Worm (Caenorhabditis elegans): ENCODE data around the gene best-24.

DNA sequence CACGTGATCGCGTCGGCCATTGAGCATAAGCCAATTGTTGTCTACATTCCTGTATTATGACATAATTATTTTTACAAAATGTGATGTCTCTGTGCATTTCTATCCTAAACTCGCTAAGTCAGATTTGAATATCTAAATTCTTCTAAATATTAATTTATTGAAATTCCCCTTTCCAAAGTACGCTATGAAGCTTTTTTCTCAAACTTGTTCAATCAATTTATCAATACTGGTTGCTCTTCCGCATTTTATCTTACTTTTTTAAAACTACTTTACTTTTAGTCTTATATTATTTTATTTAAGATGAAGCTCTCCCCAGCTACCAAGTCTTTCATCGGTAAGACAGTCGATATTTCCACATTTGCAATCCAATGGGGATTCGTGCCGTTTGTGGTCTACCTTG, 41.5 kb upstream of the best-24 start, which contains the start of gene tomm-7:
- no peak for TF ChIP-seq ref-1 (GFP tag; conservative IDR thresholded peaks at IDR 0.05)
- TF ChIP-seq T22C8.4 (GFP tag; IDR thresholded peaks at IDR 0.05) = no peak
- no peak for TF ChIP-seq ztf-23 (GFP tag; IDR thresholded peaks at IDR 0.05)
- TF ChIP-seq flt-1 (GFP tag; IDR thresholded peaks at IDR 0.05) = no peak
- TF ChIP-seq med-1 (GFP tag; optimal IDR thresholded peaks at IDR 0.05; ENCODE audit: insufficient read depth) = no peak
- TF ChIP-seq ztf-29 (GFP tag; IDR thresholded peaks at IDR 0.05) = no peak
- no peak for TF ChIP-seq klf-2 (GFP tag; conservative IDR thresholded peaks at IDR 0.05)
